Worm (Caenorhabditis elegans) whole organism, L4 larva: Measurements from ENCODE around the gene col-128.
A peak's percentile ranks its signal among the peaks of the same experiment; 100 is the strongest.

Experiments used
- F26F4.8 ChIP-seq: fragments of 200-800 bp; sonication (Bioruptor generic); conservative IDR thresholded peaks from 2 replicates; pipeline ENCODE4 v1.3.6; 2022; ENCODE audit warnings: missing genetic modification characterization, missing compliant biosample characterization
- F37D6.2 ChIP-seq: sonication (generic microtip); optimal IDR thresholded peaks from 2 replicates; lab custom pipeline; 2016; ENCODE audit warnings: mild to moderate bottlenecking, missing genetic modification characterization, missing compliant biosample characterization
- F44E2.7 ChIP-seq: fragments of 200-800 bp; sonication (Bioruptor generic); IDR thresholded peaks from 2 replicates; pipeline ENCODE4 v2.1.2; 2022; ENCODE audit warnings: missing genetic modification characterization, missing compliant biosample characterization
- T26A8.4 ChIP-seq: fragments of 200-800 bp; sonication (Bioruptor generic); IDR thresholded peaks from 2 replicates; pipeline ENCODE4 v1.3.6; 2022; ENCODE audit warnings: missing genetic modification characterization, missing compliant biosample characterization
- Y105C5A.15 ChIP-seq: fragments of 200-800 bp; sonication (Bioruptor generic); IDR thresholded peaks from 2 replicates; pipeline ENCODE4 v1.3.6; 2022; ENCODE audit warnings: missing genetic modification characterization, missing compliant biosample characterization
- Y48G9A.11 ChIP-seq: fragments of 200-800 bp; sonication (Bioruptor generic); IDR thresholded peaks from 2 replicates; pipeline ENCODE4 v1.3.6; 2022; ENCODE audit warnings: missing genetic modification reagents, missing genetic modification characterization, missing compliant biosample characterization
- Y5F2A.4 ChIP-seq: fragments of 200-800 bp; sonication (Bioruptor generic); optimal IDR thresholded peaks from 2 replicates; lab custom pipeline; 2018; ENCODE audit warnings: mild to moderate bottlenecking, missing genetic modification characterization, missing compliant biosample characterization
- ZK337.2 ChIP-seq: fragments of 200-800 bp; sonication (Bioruptor generic); IDR thresholded peaks from 2 replicates; pipeline ENCODE4 v1.3.6; 2022; ENCODE audit warnings: missing genetic modification reagents, missing genetic modification characterization, missing compliant biosample characterization
- ZK546.5 ChIP-seq, 2 experiments: sonication (generic microtip); optimal IDR thresholded peaks; 2 replicates each; lab custom pipeline; 2017; ENCODE audit warnings: missing biosample characterization in 2 of 2, missing genetic modification characterization in 2 of 2
- aly-2 ChIP-seq: sonication (generic microtip); optimal IDR thresholded peaks from 2 replicates; lab custom pipeline; 2018; ENCODE audit warnings: missing biosample characterization, missing genetic modification characterization
- ama-1 ChIP-seq: fragments of 150-350 bp; optimal IDR thresholded peaks from 2 replicates; lab custom pipeline; 2014; ENCODE audit warnings: inconsistent platforms, mixed read lengths
- ceh-20 ChIP-seq: fragments of 200-800 bp; sonication (Bioruptor generic); IDR thresholded peaks from 2 replicates; pipeline ENCODE4 v1.3.6; 2022; ENCODE audit warnings: missing genetic modification reagents, missing genetic modification characterization, missing compliant biosample characterization
- ceh-32 ChIP-seq: sonication (generic microtip); optimal IDR thresholded peaks from 2 replicates; lab custom pipeline; 2016; ENCODE audit warnings: mild to moderate bottlenecking, missing genetic modification characterization, missing compliant biosample characterization; ENCODE audit not compliant: poor library complexity
- ceh-82 ChIP-seq: sonication (generic microtip); optimal IDR thresholded peaks from 2 replicates; lab custom pipeline; 2017; ENCODE audit warnings: missing biosample characterization, missing genetic modification characterization
- daf-12 ChIP-seq: fragments of 150-350 bp; optimal IDR thresholded peaks from 2 replicates; lab custom pipeline; 2014; ENCODE audit warnings: missing biosample characterization, missing genetic modification reagents, missing genetic modification characterization
- daf-19 ChIP-seq: fragments of 200-800 bp; sonication (Bioruptor generic); conservative IDR thresholded peaks from 2 replicates; pipeline ENCODE4 v1.3.6; 2022; ENCODE audit warnings: missing genetic modification characterization, missing compliant biosample characterization
- daf-8 ChIP-seq: fragments of 200-800 bp; sonication (Bioruptor generic); IDR thresholded peaks from 2 replicates; pipeline ENCODE4 v1.3.6; 2022; ENCODE audit warnings: missing genetic modification characterization, missing compliant biosample characterization
- dpl-1 ChIP-seq: fragments of 150-350 bp; optimal IDR thresholded peaks from 2 replicates; lab custom pipeline; 2014; ENCODE audit warnings: missing biosample characterization, missing genetic modification reagents, missing genetic modification characterization
- egl-27 ChIP-seq: sonication (generic microtip); optimal IDR thresholded peaks from 3 replicates; lab custom pipeline; 2017; ENCODE audit warnings: missing biosample characterization, missing genetic modification reagents, missing genetic modification characterization
- hlh-30 ChIP-seq: sonication (generic microtip); optimal IDR thresholded peaks from 2 replicates; lab custom pipeline; 2017; ENCODE audit warnings: antibody characterized with exemption, mild to moderate bottlenecking, missing genetic modification characterization, missing compliant biosample characterization; ENCODE audit not compliant: insufficient read depth
- hmg-1.1 ChIP-seq: fragments of 200-800 bp; sonication (Bioruptor generic); IDR thresholded peaks from 2 replicates; pipeline ENCODE4 v1.3.6; 2022; ENCODE audit warnings: missing genetic modification reagents, missing genetic modification characterization, missing compliant biosample characterization
- lim-7 ChIP-seq: fragments of 200-800 bp; sonication (Bioruptor generic); IDR thresholded peaks from 2 replicates; pipeline ENCODE4 v1.3.6; 2022; ENCODE audit warnings: missing genetic modification characterization, missing compliant biosample characterization
- lin-1 ChIP-seq: fragments of 200-800 bp; sonication (Bioruptor generic); IDR thresholded peaks from 2 replicates; pipeline ENCODE4 v1.3.6; 2022; ENCODE audit warnings: missing genetic modification reagents, missing genetic modification characterization, missing compliant biosample characterization
- lin-13 ChIP-seq: fragments of 150-350 bp; optimal IDR thresholded peaks from 2 replicates; lab custom pipeline; 2014; ENCODE audit warnings: missing biosample characterization, missing genetic modification reagents, missing genetic modification characterization
- lin-29 ChIP-seq: fragments of 200-800 bp; sonication (Bioruptor generic); IDR thresholded peaks from 2 replicates; pipeline ENCODE4 v1.3.6; 2022; ENCODE audit warnings: missing genetic modification reagents, missing genetic modification characterization, missing compliant biosample characterization
- lin-38 ChIP-seq: fragments of 200-800 bp; sonication (Bioruptor generic); IDR thresholded peaks from 2 replicates; pipeline ENCODE4 v1.3.6; 2022; ENCODE audit warnings: missing genetic modification reagents, missing genetic modification characterization, missing compliant biosample characterization
- lir-3 ChIP-seq: sonication (generic microtip); optimal IDR thresholded peaks from 2 replicates; lab custom pipeline; 2016; ENCODE audit warnings: mild to moderate bottlenecking, missing genetic modification characterization, missing compliant biosample characterization
- lsy-2 ChIP-seq, 2 experiments: fragments of 150-350 bp in 1 of 2; sonication (generic microtip) in 1 of 2; optimal IDR thresholded peaks; 2 replicates each; lab custom pipeline; 2014 to 2017; ENCODE audit warnings: missing biosample characterization in 2 of 2, missing genetic modification characterization in 2 of 2
- madf-9 ChIP-seq: fragments of 200-800 bp; sonication (Bioruptor generic); conservative IDR thresholded peaks from 2 replicates; pipeline ENCODE4 v1.3.6; 2022; ENCODE audit warnings: missing genetic modification reagents, missing genetic modification characterization, missing compliant biosample characterization
- mdl-1 ChIP-seq, 2 experiments: fragments of 150-350 bp in 1 of 2; sonication (generic microtip) in 1 of 2; optimal IDR thresholded peaks; 2 replicates each; lab custom pipeline; 2014 to 2017; ENCODE audit warnings: missing biosample characterization in 2 of 2, missing genetic modification characterization in 2 of 2
- mep-1 ChIP-seq: fragments of 150-350 bp; sonication (generic microtip); optimal IDR thresholded peaks from 3 replicates; lab custom pipeline; 2014; ENCODE audit warnings: missing biosample characterization, missing genetic modification characterization
- mxl-2 ChIP-seq: fragments of 200-800 bp; sonication (Bioruptor generic); conservative IDR thresholded peaks from 2 replicates; pipeline ENCODE4 v1.3.6; 2022; ENCODE audit warnings: missing genetic modification reagents, missing genetic modification characterization, missing compliant biosample characterization
- mxl-3 ChIP-seq: fragments of 200-800 bp; sonication (Bioruptor generic); optimal IDR thresholded peaks from 2 replicates; lab custom pipeline; 2018; ENCODE audit warnings: mild to moderate bottlenecking, missing genetic modification characterization, missing compliant biosample characterization
- nhr-10 ChIP-seq: fragments of 150-350 bp; optimal IDR thresholded peaks from 2 replicates; lab custom pipeline; 2014; ENCODE audit warnings: missing biosample characterization, missing genetic modification characterization
- nhr-11 ChIP-seq: fragments of 150-350 bp; optimal IDR thresholded peaks from 2 replicates; lab custom pipeline; 2014; ENCODE audit warnings: missing biosample characterization, missing genetic modification characterization
- nhr-111 ChIP-seq: fragments of 200-800 bp; sonication (Bioruptor generic); optimal IDR thresholded peaks from 2 replicates; lab custom pipeline; 2018; ENCODE audit warnings: mild to moderate bottlenecking, missing genetic modification characterization, missing compliant biosample characterization
- nhr-237 ChIP-seq: sonication (generic microtip); optimal IDR thresholded peaks from 2 replicates; lab custom pipeline; 2017; ENCODE audit warnings: missing biosample characterization, missing genetic modification characterization
- nhr-28 ChIP-seq: fragments of 150-350 bp; optimal IDR thresholded peaks from 2 replicates; lab custom pipeline; 2014; ENCODE audit warnings: missing biosample characterization, missing genetic modification characterization
- nhr-42 ChIP-seq: fragments of 200-800 bp; sonication (Bioruptor generic); IDR thresholded peaks from 2 replicates; pipeline ENCODE4 v1.3.6; 2022; ENCODE audit warnings: missing genetic modification characterization, missing compliant biosample characterization
- pqm-1 ChIP-seq: sonication (generic microtip); optimal IDR thresholded peaks from 2 replicates; lab custom pipeline; 2017; ENCODE audit warnings: missing biosample characterization, missing genetic modification characterization
- saeg-2 ChIP-seq: fragments of 200-800 bp; sonication (Bioruptor generic); IDR thresholded peaks from 2 replicates; pipeline ENCODE4 v1.3.6; 2022; ENCODE audit warnings: missing genetic modification reagents, missing genetic modification characterization, missing compliant biosample characterization
- skn-1 ChIP-seq: fragments of 150-350 bp; optimal IDR thresholded peaks from 2 replicates; lab custom pipeline; 2014; ENCODE audit warnings: missing biosample characterization, missing genetic modification characterization
- snpc-4 ChIP-seq: fragments of 150-350 bp; optimal IDR thresholded peaks from 2 replicates; lab custom pipeline; 2014; ENCODE audit warnings: missing biosample characterization, missing genetic modification characterization
- zag-1 ChIP-seq: fragments of 150-350 bp; optimal IDR thresholded peaks from 2 replicates; lab custom pipeline; 2014; ENCODE audit warnings: missing biosample characterization, missing genetic modification characterization
- zfp-3 ChIP-seq: fragments of 200-800 bp; sonication (Bioruptor generic); conservative IDR thresholded peaks from 2 replicates; pipeline ENCODE4 v1.3.6; 2022; ENCODE audit warnings: missing genetic modification reagents, missing genetic modification characterization, missing compliant biosample characterization
- zip-2 ChIP-seq: fragments of 150-350 bp; optimal IDR thresholded peaks from 2 replicates; lab custom pipeline; 2014; ENCODE audit warnings: missing biosample characterization, missing genetic modification characterization
- ztf-7 ChIP-seq: fragments of 150-350 bp; optimal IDR thresholded peaks from 2 replicates; lab custom pipeline; 2014; ENCODE audit warnings: missing biosample characterization, missing genetic modification characterization

col-128 gene

DNA sequence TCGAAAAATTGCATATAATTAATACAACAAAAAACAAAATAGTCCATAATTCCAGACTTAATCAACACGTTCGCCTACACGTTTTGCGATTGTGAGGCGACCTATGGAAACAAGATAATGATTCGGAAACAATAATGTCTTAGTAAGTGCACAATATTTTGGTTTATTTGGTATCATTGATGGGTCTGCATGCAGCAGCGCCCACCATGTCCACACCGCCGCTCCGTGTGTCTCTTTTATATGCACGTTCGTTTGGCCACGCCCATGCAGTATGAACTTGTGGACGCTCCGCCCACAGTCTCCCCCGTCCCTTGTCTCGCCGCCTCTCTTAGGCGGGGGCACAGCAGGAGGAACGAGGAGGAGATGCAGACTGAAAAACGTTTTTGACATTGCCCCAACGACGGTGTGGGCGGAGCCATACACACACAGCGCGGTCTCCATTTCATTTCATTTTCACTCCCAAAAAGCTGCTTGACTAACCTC lies 42.5 kb upstream of the col-128 start, which contains the start of gene mig-38 (continued):
- TF ChIP-seq nhr-28 (tag; lab: Kevin White, UChicago): peak; percentile 34
- peak; percentile 11 for TF ChIP-seq pqm-1 (tag; lab: Kevin White, UChicago)
- TF ChIP-seq F26F4.8 (GFP tag; lab: Robert Waterston, UW): no peak
- peak; percentile 50 for TF ChIP-seq mep-1 (tag; lab: Kevin White, UChicago)
- TF ChIP-seq dpl-1: peak; percentile 5
- TF ChIP-seq lin-38 (GFP tag; lab: Robert Waterston, UW): peak; percentile 7; the same call in 1 of the 2 replicates
- 0 out of 2 replicates have a peak, but pooled peaks have one; percentile 36 for TF ChIP-seq zfp-3 (GFP tag; lab: Robert Waterston, UW)
- TF ChIP-seq hlh-30: peak; percentile 47
- no peak for TF ChIP-seq saeg-2
- TF ChIP-seq ZK337.2 (GFP tag; lab: Robert Waterston, UW): no peak
- TF ChIP-seq ama-1 (lab: Kevin White, UChicago): peak; percentile 94
- TF ChIP-seq lin-13 (GFP tag; lab: Kevin White, UChicago): peak; percentile 20
- TF ChIP-seq daf-19 (GFP tag; lab: Robert Waterston, UW): 0 out of 2 replicates have a peak, but pooled peaks have one; percentile 69
- TF ChIP-seq Y105C5A.15 (GFP tag; lab: Robert Waterston, UW): 0 out of 2 replicates have a peak, but pooled peaks have one; percentile 63
- peak; percentile 92 for TF ChIP-seq mxl-3 (GFP tag; lab: Kevin White, UChicago)
- TF ChIP-seq nhr-11 (tag; lab: Kevin White, UChicago): peak; percentile 52
- no peak for TF ChIP-seq snpc-4 (tag; lab: Kevin White, UChicago)
- no peak for TF ChIP-seq ZK546.5 (tag; optimal IDR thresholded peaks at IDR 0.05; lab: Kevin White, UChicago)
- TF ChIP-seq lir-3 (tag; lab: Kevin White, UChicago): peak; percentile 1
- TF ChIP-seq skn-1 (tag; lab: Kevin White, UChicago): no peak
- TF ChIP-seq F37D6.2 (tag; lab: Kevin White, UChicago): no peak
- no peak for TF ChIP-seq madf-9
- TF ChIP-seq lsy-2 (tag; optimal IDR thresholded peaks at IDR 0.05; lab: Kevin White, UChicago): peak in 1 of 2 experiments; percentile 50
- TF ChIP-seq hmg-1.1 (GFP tag; lab: Robert Waterston, UW): peak; percentile 67

- peak; percentile 58; the same call in 1 of the 2 replicates for TF ChIP-seq zfp-3 (GFP tag; lab: Robert Waterston, UW)
- no peak for TF ChIP-seq Y48G9A.11 (GFP tag; lab: Robert Waterston, UW)
- no peak for TF ChIP-seq F26F4.8 (GFP tag; lab: Robert Waterston, UW)
- peak; percentile 71; the same call in 1 of the 2 replicates for TF ChIP-seq lim-7 (GFP tag; lab: Robert Waterston, UW)
- no peak for TF ChIP-seq zip-2 (tag; lab: Kevin White, UChicago)
- no peak for TF ChIP-seq nhr-237
- no peak for TF ChIP-seq ceh-82
- TF ChIP-seq mep-1 (tag; lab: Kevin White, UChicago): peak; percentile 81
- TF ChIP-seq lin-29: no peak
- peak; percentile 62 for TF ChIP-seq ztf-7 (tag; lab: Kevin White, UChicago)
- TF ChIP-seq daf-12: no peak
- no peak for TF ChIP-seq skn-1 (tag; lab: Kevin White, UChicago)
- peak; percentile 74 for TF ChIP-seq T26A8.4 (GFP tag; lab: Robert Waterston, UW)
- TF ChIP-seq mxl-2: no peak
- TF ChIP-seq nhr-42 (GFP tag; lab: Robert Waterston, UW): peak; percentile 64; the same call in 1 of the 2 replicates
- TF ChIP-seq madf-9: no peak; the same call in 1 of the 2 replicates
- TF ChIP-seq Y5F2A.4 (GFP tag; lab: Kevin White, UChicago): no peak
- no peak for TF ChIP-seq egl-27 (tag; lab: Kevin White, UChicago)
- peak; percentile 65; the same call in 1 of the 2 replicates for TF ChIP-seq ZK337.2 (GFP tag; lab: Robert Waterston, UW)
- peak; percentile 67 for TF ChIP-seq lin-38 (GFP tag; lab: Robert Waterston, UW)
- no peak for TF ChIP-seq daf-8
- peak; percentile 38; the same call in 1 of the 2 replicates for TF ChIP-seq ceh-20 (GFP tag; lab: Robert Waterston, UW)
- TF ChIP-seq nhr-111 (GFP tag; lab: Kevin White, UChicago): no peak
- TF ChIP-seq ZK546.5 (tag; optimal IDR thresholded peaks at IDR 0.05; lab: Kevin White, UChicago): peak in 1 of 2 experiments; percentile 17
- no peak for TF ChIP-seq F44E2.7
- TF ChIP-seq mdl-1 (tag; optimal IDR thresholded peaks at IDR 0.05; lab: Kevin White, UChicago): peak; percentile 36 to 85
- TF ChIP-seq daf-19 (GFP tag; lab: Robert Waterston, UW): peak; percentile 62
- TF ChIP-seq nhr-10 (tag; lab: Kevin White, UChicago): no peak
- TF ChIP-seq ceh-32 (tag; lab: Kevin White, UChicago): no peak
- peak; percentile 85 for TF ChIP-seq nhr-28 (tag; lab: Kevin White, UChicago)
- TF ChIP-seq lin-1 (GFP tag; lab: Robert Waterston, UW): no peak; the same call in 1 of the 2 replicates
- TF ChIP-seq zag-1 (tag; lab: Kevin White, UChicago): no peak
- TF ChIP-seq aly-2 (tag; lab: Kevin White, UChicago): no peak
Measured at ce11 chrIV:11593415-11594190, 41.8 kb upstream of the col-128 start, which contains the start of gene F40F11.3. Gene F40F11.3 (minus strand): TSS chrIV:11594003.
